Worm (Caenorhabditis elegans) whole organism, L3 larva: ENCODE measurements around the gene R09H10.2.

Experiments
- R02D3.7 ChIP-seq: fragments of 150-350 bp; optimal IDR thresholded peaks from 2 replicates; lab custom pipeline; 2014; ENCODE audit warnings: missing biosample characterization, missing genetic modification characterization
- ZK546.5 ChIP-seq: sonication (generic microtip); optimal IDR thresholded peaks from 2 replicates; lab custom pipeline; 2017; ENCODE audit warnings: missing biosample characterization, missing genetic modification characterization
- elt-1 ChIP-seq: fragments of 150-350 bp; optimal IDR thresholded peaks from 2 replicates; lab custom pipeline; 2014; ENCODE audit warnings: missing biosample characterization, missing genetic modification characterization
- elt-3 ChIP-seq, 3 experiments: fragments of 150-350 bp in 1 of 3; sonication (generic microtip) in 2 of 3; optimal IDR thresholded peaks; 2 replicates in 2 of 3; 4 replicates in 1 of 3; lab custom pipeline; 2014 to 2017; ENCODE audit warnings: missing biosample characterization in 3 of 3, missing genetic modification characterization in 3 of 3
- hmg-11 ChIP-seq: sonication (generic microtip); optimal IDR thresholded peaks from 2 replicates; lab custom pipeline; 2016; ENCODE audit warnings: missing genetic modification characterization, missing compliant biosample characterization
- nfya-1 ChIP-seq: sonication (generic microtip); optimal IDR thresholded peaks from 2 replicates; lab custom pipeline; 2017; ENCODE audit warnings: missing genetic modification characterization, mild to moderate bottlenecking, missing compliant biosample characterization, antibody characterized with exemption, moderate library complexity; ENCODE audit not compliant: insufficient read depth
- nhr-23 ChIP-seq: fragments of 150-350 bp; optimal IDR thresholded peaks from 2 replicates; lab custom pipeline; 2014; ENCODE audit warnings: missing biosample characterization, missing genetic modification reagents, missing genetic modification characterization

ce11 chrIV:10630953-10631554 lies 28.3 kb downstream of the R09H10.2 start, which contains the start of gene F56C4.4:
- TF ChIP-seq nfya-1 (tag; lab: Kevin White, UChicago): no peak
- no peak for TF ChIP-seq R02D3.7 (tag; lab: Kevin White, UChicago)
- no peak for TF ChIP-seq nhr-23
- no peak for TF ChIP-seq hmg-11
- no peak for TF ChIP-seq elt-3 (tag; optimal IDR thresholded peaks at IDR 0.05; lab: Kevin White, UChicago)
- TF ChIP-seq ZK546.5: no peak
- no peak for TF ChIP-seq elt-1 (tag; lab: Kevin White, UChicago)
